Worm (Caenorhabditis elegans) whole organism, L3 larva: ENCODE measurements around the gene clp-10.

Source experiments
- daf-12 ChIP-seq: fragments of 150-350 bp; optimal IDR thresholded peaks from 2 replicates; lab custom pipeline; 2014; ENCODE audit warnings: missing biosample characterization, missing genetic modification reagents, missing genetic modification characterization
- fkh-10 ChIP-seq: sonication (generic microtip); optimal IDR thresholded peaks from 2 replicates; lab custom pipeline; 2017; ENCODE audit warnings: missing biosample characterization, missing genetic modification reagents, missing genetic modification characterization
- mml-1 ChIP-seq: fragments of 150-350 bp; sonication (generic microtip); optimal IDR thresholded peaks from 3 replicates; lab custom pipeline; 2014; ENCODE audit warnings: missing biosample characterization, missing genetic modification characterization
- nhr-11 ChIP-seq: fragments of 150-350 bp; optimal IDR thresholded peaks from 2 replicates; lab custom pipeline; 2014; ENCODE audit warnings: missing biosample characterization, missing genetic modification characterization
- nhr-237 ChIP-seq: fragments of 150-350 bp; optimal IDR thresholded peaks from 2 replicates; lab custom pipeline; 2014; ENCODE audit warnings: missing biosample characterization, missing genetic modification characterization
- pha-4 ChIP-seq: fragments of 150-350 bp; optimal IDR thresholded peaks from 2 replicates; lab custom pipeline; 2014; ENCODE audit warnings: missing biosample characterization, missing genetic modification reagents, missing genetic modification characterization
- tbx-2 ChIP-seq: sonication (generic microtip); optimal IDR thresholded peaks from 2 replicates; lab custom pipeline; 2016; ENCODE audit warnings: mild to moderate bottlenecking, missing genetic modification characterization, missing compliant biosample characterization
- unc-62 ChIP-seq: fragments of 150-350 bp; sonication (generic microtip); optimal IDR thresholded peaks from 4 replicates; lab custom pipeline; 2014; ENCODE audit warnings: missing biosample characterization, missing genetic modification reagents, missing genetic modification characterization
- zag-1 ChIP-seq: fragments of 150-350 bp; optimal IDR thresholded peaks from 2 replicates; lab custom pipeline; 2014; ENCODE audit warnings: missing biosample characterization, missing genetic modification characterization

DNA sequence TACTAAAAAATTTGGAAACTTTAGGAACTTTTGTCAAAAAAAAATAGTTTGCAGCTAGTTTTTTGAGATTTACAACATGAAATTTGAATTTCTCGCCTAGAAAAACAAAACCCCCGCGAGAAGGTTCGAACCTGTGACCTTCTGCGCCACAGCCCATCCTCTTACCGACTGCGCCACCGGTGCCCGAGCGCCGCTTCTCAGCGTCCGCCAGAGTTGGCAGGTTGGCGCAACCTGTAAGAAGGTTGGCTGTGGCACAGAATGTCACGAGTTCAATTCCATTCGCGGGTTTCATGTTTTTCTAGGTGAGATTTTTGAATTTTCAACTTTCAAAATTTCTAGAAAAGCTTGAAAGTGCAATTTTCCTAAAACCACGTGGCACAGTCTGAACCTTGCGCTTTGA is 12.4 kb upstream of the clp-10 start:
- TF ChIP-seq nhr-11 (tag; lab: Kevin White, UChicago), result no peak
- TF ChIP-seq unc-62, result no peak
- no peak for TF ChIP-seq pha-4
- no peak for TF ChIP-seq tbx-2 (tag; lab: Kevin White, UChicago)
- TF ChIP-seq daf-12 (tag; lab: Kevin White, UChicago), result no peak
- no peak for TF ChIP-seq mml-1 (tag; lab: Kevin White, UChicago)
- no peak for TF ChIP-seq fkh-10 (GFP tag; lab: Kevin White, UChicago)
- TF ChIP-seq nhr-237, result no peak
- TF ChIP-seq zag-1 (tag; lab: Kevin White, UChicago), result no peak
